Fruit fly (Drosophila melanogaster) whole organism, adult: ENCODE data around the gene CG10089.

Experiments
- CG11617 ChIP-seq: fragments of 200-800 bp; sonication (Bioruptor generic); optimal IDR thresholded peaks from 2 replicates; lab custom pipeline; 2017; ENCODE audit warnings: mild to moderate bottlenecking, missing biosample characterization, missing genetic modification reagents, missing genetic modification characterization
- CG12768 ChIP-seq: fragments of 200-800 bp; sonication (Bioruptor generic); optimal IDR thresholded peaks from 2 replicates; lab custom pipeline; 2017; ENCODE audit warnings: missing biosample characterization, missing genetic modification characterization, mild to moderate bottlenecking, moderate library complexity, missing genetic modification reagents
- CG14711 ChIP-seq: fragments of 200-800 bp; sonication (Bioruptor generic); optimal IDR thresholded peaks from 2 replicates; lab custom pipeline; 2018; ENCODE audit warnings: missing biosample characterization, mild to moderate bottlenecking, missing genetic modification characterization, moderate library complexity
- CG1620 ChIP-seq: fragments of 200-800 bp; sonication (Bioruptor generic); optimal IDR thresholded peaks from 2 replicates; lab custom pipeline; 2016; ENCODE audit warnings: missing biosample characterization, missing genetic modification characterization
- CG33017 ChIP-seq: fragments of 200-800 bp; sonication (Bioruptor generic); optimal IDR thresholded peaks from 2 replicates; lab custom pipeline; 2018; ENCODE audit warnings: missing biosample characterization, mild to moderate bottlenecking, missing genetic modification characterization, moderate library complexity
- CG5204 ChIP-seq: fragments of 200-800 bp; sonication (Bioruptor generic); optimal IDR thresholded peaks from 2 replicates; lab custom pipeline; 2016; ENCODE audit warnings: missing biosample characterization, missing genetic modification characterization
- CG7045 ChIP-seq: fragments of 200-800 bp; sonication (Bioruptor generic); optimal IDR thresholded peaks from 2 replicates; lab custom pipeline; 2017; ENCODE audit warnings: missing biosample characterization, mild to moderate bottlenecking, missing genetic modification characterization
- CG7101 ChIP-seq: fragments of 200-800 bp; sonication (Bioruptor generic); optimal IDR thresholded peaks from 2 replicates; lab custom pipeline; 2018; ENCODE audit warnings: missing biosample characterization, mild to moderate bottlenecking, missing genetic modification characterization, moderate library complexity
- Clk ChIP-seq: fragments of 200-800 bp; sonication (Bioruptor generic); optimal IDR thresholded peaks from 2 replicates; lab custom pipeline; 2017; ENCODE audit warnings: missing biosample characterization, missing genetic modification characterization
- Crg-1 ChIP-seq: fragments of 200-800 bp; sonication (Bioruptor generic); optimal IDR thresholded peaks from 2 replicates; lab custom pipeline; 2016; ENCODE audit warnings: missing biosample characterization, missing genetic modification characterization
- Hr96 ChIP-seq: fragments of 200-800 bp; sonication (Bioruptor generic); optimal IDR thresholded peaks from 2 replicates; lab custom pipeline; 2016; ENCODE audit warnings: missing biosample characterization, missing genetic modification characterization
- Mnt ChIP-seq: fragments of 200-800 bp; sonication (Bioruptor generic); optimal IDR thresholded peaks from 2 replicates; lab custom pipeline; 2016; ENCODE audit warnings: missing biosample characterization, mild to moderate bottlenecking, missing genetic modification characterization
- bab1 ChIP-seq: fragments of 200-800 bp; sonication (Bioruptor generic); optimal IDR thresholded peaks from 3 replicates; lab custom pipeline; 2019; ENCODE audit warnings: missing biosample characterization, mild to moderate bottlenecking, missing genetic modification characterization, moderate library complexity
- cic ChIP-seq: fragments of 200-800 bp; sonication (Bioruptor generic); optimal IDR thresholded peaks from 2 replicates; lab custom pipeline; 2017; ENCODE audit warnings: missing biosample characterization, mild to moderate bottlenecking, missing genetic modification characterization, moderate library complexity
- cnc ChIP-seq, 2 experiments: fragments of >200 bp; optimal IDR thresholded peaks; 2 replicates each; lab custom pipeline; 2017
- kay ChIP-seq: fragments of 200-800 bp; sonication (Bioruptor generic); peaks from one replicate; lab custom pipeline; 2016; ENCODE audit warnings: missing biosample characterization, missing genetic modification characterization, borderline replicate concordance
- ovo ChIP-seq: fragments of 200-800 bp; sonication (Bioruptor generic); optimal IDR thresholded peaks from 2 replicates; lab custom pipeline; 2016; ENCODE audit warnings: missing biosample characterization, missing genetic modification characterization
- pad ChIP-seq: fragments of 200-800 bp; sonication (Bioruptor generic); optimal IDR thresholded peaks from 3 replicates; lab custom pipeline; 2017; ENCODE audit warnings: missing biosample characterization, missing genetic modification characterization, mild to moderate bottlenecking, moderate library complexity, missing genetic modification reagents
- tj ChIP-seq: fragments of 200-800 bp; sonication (Bioruptor generic); optimal IDR thresholded peaks from 3 replicates; lab custom pipeline; 2017; ENCODE audit warnings: missing biosample characterization, mild to moderate bottlenecking, missing genetic modification characterization, moderate library complexity
- toe ChIP-seq: fragments of 200-800 bp; sonication (Bioruptor generic); optimal IDR thresholded peaks from 2 replicates; lab custom pipeline; 2016; ENCODE audit warnings: missing biosample characterization, missing genetic modification characterization

CG10089 gene

dm6 chr3L:13479609-13480240 lies 5.1 kb upstream of the CG10089 start:
- TF ChIP-seq CG12768 (GFP tag; lab: Kevin White, UChicago) (peak; percentile 69), pad (GFP tag; lab: Kevin White, UChicago) (peak; percentile 7), CG33017 (peak; percentile 56), Hr96 (peak; percentile 60), CG11617 (GFP tag; lab: Kevin White, UChicago) (peak; percentile 67), Crg-1 (no peak), cic (GFP tag; lab: Kevin White, UChicago) (no peak), CG7101 (tag; lab: Kevin White, UChicago) (peak; percentile 13), toe (peak; percentile 61), bab1 (GFP tag; lab: Kevin White, UChicago) (no peak), CG14711 (peak; percentile 12), CG7045 (GFP tag; lab: Kevin White, UChicago) (peak; percentile 76), cnc (optimal IDR thresholded peaks at IDR 0.05; lab: Kevin White, UChicago) (no peak), CG5204 (GFP tag; lab: Kevin White, UChicago) (peak; percentile 80)

dm6 chr3L:13479204-13479600 lies 4.6 kb upstream of the CG10089 start:
- TF ChIP-seq bab1 (GFP tag; lab: Kevin White, UChicago), result no peak
- peak; percentile 8 for TF ChIP-seq CG12768 (GFP tag; lab: Kevin White, UChicago)

- peak in 1 of 2 experiments; percentile 71 for TF ChIP-seq cnc (optimal IDR thresholded peaks at IDR 0.05; lab: Kevin White, UChicago)
- TF ChIP-seq CG7045 (GFP tag; lab: Kevin White, UChicago), result no peak
Measured at dm6 chr3L:13478339-13479203, 4.0 kb upstream of the CG10089 start.

dm6 chr3L:13477453-13478184 lies 3.0 kb upstream of the CG10089 start, which contains the start of gene stv:
Gene stv, plus strand, starts transcription at chr3L:13477541.
- TF ChIP-seq CG12768 (GFP tag; lab: Kevin White, UChicago) (no peak), CG11617 (GFP tag; lab: Kevin White, UChicago) (no peak), CG33017 (peak; percentile 18)

- peak; percentile 50 for TF ChIP-seq Mnt (GFP tag; lab: Kevin White, UChicago)
- TF ChIP-seq kay, result peak; percentile 98
- peak; percentile 69 for TF ChIP-seq bab1 (GFP tag; lab: Kevin White, UChicago)
- TF ChIP-seq CG12768 (GFP tag; lab: Kevin White, UChicago), result peak; percentile 79
- peak; percentile 26 for TF ChIP-seq cic (GFP tag; lab: Kevin White, UChicago)
- TF ChIP-seq pad (GFP tag; lab: Kevin White, UChicago), result peak; percentile 59
- no peak for TF ChIP-seq cnc (optimal IDR thresholded peaks at IDR 0.05; lab: Kevin White, UChicago)
- peak; percentile 57 for TF ChIP-seq toe
- peak; percentile 83 for TF ChIP-seq CG7101 (tag; lab: Kevin White, UChicago)
- TF ChIP-seq Clk (GFP tag; lab: Kevin White, UChicago), result peak; percentile 75
- peak; percentile 52 for TF ChIP-seq CG1620 (GFP tag; lab: Kevin White, UChicago)
- peak; percentile 76 for TF ChIP-seq CG33017
- peak; percentile 69 for TF ChIP-seq CG14711
- peak; percentile 81 for TF ChIP-seq CG5204 (GFP tag; lab: Kevin White, UChicago)
- TF ChIP-seq CG7045 (GFP tag; lab: Kevin White, UChicago), result peak; percentile 93
- no peak for TF ChIP-seq ovo (GFP tag; lab: Kevin White, UChicago)
- TF ChIP-seq tj (GFP tag; lab: Kevin White, UChicago), result peak; percentile 73
- peak; percentile 88 for TF ChIP-seq CG11617 (GFP tag; lab: Kevin White, UChicago)
- peak; percentile 32 for TF ChIP-seq Hr96
- peak; percentile 10 for TF ChIP-seq Crg-1
Measured at dm6 chr3L:13476566-13477452, 2.2 kb upstream of the CG10089 start.

dm6 chr3L:13476070-13476469 lies 1.5 kb upstream of the CG10089 start:
- TF ChIP-seq CG7101 (tag; lab: Kevin White, UChicago) (no peak), CG7045 (GFP tag; lab: Kevin White, UChicago) (no peak), ovo (GFP tag; lab: Kevin White, UChicago) (no peak), CG33017 (no peak), CG5204 (GFP tag; lab: Kevin White, UChicago) (no peak), Crg-1 (no peak), kay (no peak), Hr96 (no peak), cnc (optimal IDR thresholded peaks at IDR 0.05; lab: Kevin White, UChicago) (no peak), CG14711 (no peak), CG12768 (GFP tag; lab: Kevin White, UChicago) (no peak), Mnt (GFP tag; lab: Kevin White, UChicago) (no peak)
